Fruit fly (Drosophila melanogaster): ENCODE measurements around the gene CG13731.

DNA sequence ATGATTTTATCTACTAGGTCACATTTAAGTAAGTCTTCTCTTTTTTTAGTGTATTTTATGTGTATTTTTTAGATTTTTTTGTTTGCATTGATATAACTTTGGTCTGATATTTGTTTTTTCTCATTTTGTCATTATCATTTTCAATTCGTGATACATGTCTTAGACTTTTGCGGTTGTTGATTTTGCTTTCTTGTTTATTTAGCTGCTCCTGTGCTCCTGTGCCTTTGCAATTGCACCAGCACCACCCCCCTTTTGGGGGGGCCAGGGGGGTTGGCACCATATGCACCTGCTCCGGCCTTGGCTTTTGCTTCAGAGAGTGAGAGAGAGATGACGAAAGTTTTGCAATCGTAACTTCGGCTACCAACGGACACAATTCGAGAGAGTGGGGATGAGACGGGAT, 12.2 kb upstream of the CG13731 start:
- TF ChIP-seq tin (GFP tag; optimal IDR thresholded peaks at IDR 0.05) (no peak), CG31441 (GFP tag; IDR thresholded peaks at IDR 0.05) (no peak), Oaz (GFP tag; IDR thresholded peaks at IDR 0.05) (no peak), maf-S (GFP tag; optimal IDR thresholded peaks at IDR 0.05) (no peak), Antp (GFP tag; optimal IDR thresholded peaks at IDR 0.05) (no peak), her (GFP tag; optimal IDR thresholded peaks at IDR 0.05) (no peak), CG16813 (GFP tag; IDR thresholded peaks at IDR 0.05; ENCODE audit: partially characterized antibody) (no peak), Lim3 (GFP tag; IDR thresholded peaks at IDR 0.05) (no peak), D19B (GFP tag; optimal IDR thresholded peaks at IDR 0.05) (no peak), pan (optimal IDR thresholded peaks at IDR 0.05) (no peak), pan (GFP tag; optimal IDR thresholded peaks at IDR 0.05 in 1 of 2, IDR thresholded peaks at IDR 0.05 in 1 of 2) (no peak), H15 (GFP tag; IDR thresholded peaks at IDR 0.05) (no peak)
